Worm (Caenorhabditis elegans) whole organism, L3 larva: ENCODE results near the gene ZC513.14.

Experiments
- aly-2 ChIP-seq: fragments of 150-350 bp; optimal IDR thresholded peaks from 2 replicates; lab custom pipeline; 2014; ENCODE audit warnings: missing biosample characterization, missing genetic modification characterization
- nhr-28 ChIP-seq: fragments of 150-350 bp; optimal IDR thresholded peaks from 2 replicates; lab custom pipeline; 2014; ENCODE audit warnings: missing biosample characterization, missing genetic modification characterization
- tbx-2 ChIP-seq: sonication (generic microtip); optimal IDR thresholded peaks from 2 replicates; lab custom pipeline; 2016; ENCODE audit warnings: mild to moderate bottlenecking, missing genetic modification characterization, missing compliant biosample characterization
- unc-62 ChIP-seq: fragments of 150-350 bp; sonication (generic microtip); optimal IDR thresholded peaks from 4 replicates; lab custom pipeline; 2014; ENCODE audit warnings: missing biosample characterization, missing genetic modification reagents, missing genetic modification characterization

ce11 chrV:8028825-8029489 is 6.9 kb downstream of the ZC513.14 start, which contains the start of gene oma-2:
- TF ChIP-seq tbx-2, result no peak
- TF ChIP-seq nhr-28 (tag; lab: Kevin White, UChicago), result no peak
- no peak for TF ChIP-seq aly-2 (tag; lab: Kevin White, UChicago)
- TF ChIP-seq unc-62 (GFP tag; lab: Kevin White, UChicago), result no peak
